Worm (Caenorhabditis elegans) whole organism, L4 larva: ENCODE results near the gene F41G3.6.

ENCODE experiments used
- D1046.2 ChIP-seq: fragments of 200-800 bp; sonication (Bioruptor generic); IDR thresholded peaks from 2 replicates; pipeline ENCODE4 v1.3.6; 2022; ENCODE audit warnings: missing genetic modification characterization, missing compliant biosample characterization
- F37D6.2 ChIP-seq: sonication (generic microtip); optimal IDR thresholded peaks from 2 replicates; lab custom pipeline; 2016; ENCODE audit warnings: mild to moderate bottlenecking, missing genetic modification characterization, missing compliant biosample characterization
- Y105C5A.15 ChIP-seq: fragments of 200-800 bp; sonication (Bioruptor generic); IDR thresholded peaks from 2 replicates; pipeline ENCODE4 v1.3.6; 2022; ENCODE audit warnings: missing genetic modification characterization, missing compliant biosample characterization
- Y48G9A.11 ChIP-seq: fragments of 200-800 bp; sonication (Bioruptor generic); IDR thresholded peaks from 2 replicates; pipeline ENCODE4 v1.3.6; 2022; ENCODE audit warnings: missing genetic modification reagents, missing genetic modification characterization, missing compliant biosample characterization
- ZK337.2 ChIP-seq: fragments of 200-800 bp; sonication (Bioruptor generic); IDR thresholded peaks from 2 replicates; pipeline ENCODE4 v1.3.6; 2022; ENCODE audit warnings: missing genetic modification reagents, missing genetic modification characterization, missing compliant biosample characterization
- ZK546.5 ChIP-seq, 2 experiments: sonication (generic microtip); optimal IDR thresholded peaks; 2 replicates each; lab custom pipeline; 2017; ENCODE audit warnings: missing biosample characterization in 2 of 2, missing genetic modification characterization in 2 of 2
- aha-1 ChIP-seq: fragments of 150-350 bp; peaks from one replicate; lab custom pipeline; 2014; ENCODE audit warnings: missing biosample characterization, missing genetic modification characterization
- aly-2 ChIP-seq: sonication (generic microtip); optimal IDR thresholded peaks from 2 replicates; lab custom pipeline; 2018; ENCODE audit warnings: missing biosample characterization, missing genetic modification characterization
- ceh-32 ChIP-seq: sonication (generic microtip); optimal IDR thresholded peaks from 2 replicates; lab custom pipeline; 2016; ENCODE audit warnings: mild to moderate bottlenecking, missing genetic modification characterization, missing compliant biosample characterization; ENCODE audit not compliant: poor library complexity
- ceh-44 ChIP-seq: fragments of 200-800 bp; sonication (Bioruptor generic); IDR thresholded peaks from 2 replicates; pipeline ENCODE4 v1.3.6; 2022; ENCODE audit warnings: missing genetic modification reagents, missing genetic modification characterization, missing compliant biosample characterization
- ceh-82 ChIP-seq: sonication (generic microtip); optimal IDR thresholded peaks from 2 replicates; lab custom pipeline; 2017; ENCODE audit warnings: missing biosample characterization, missing genetic modification characterization
- ces-1 ChIP-seq: fragments of 150-350 bp; sonication (generic microtip); optimal IDR thresholded peaks from 4 replicates; lab custom pipeline; 2014; ENCODE audit warnings: missing biosample characterization, missing genetic modification reagents, missing genetic modification characterization
- cey-2 ChIP-seq: sonication (generic microtip); optimal IDR thresholded peaks from 3 replicates; lab custom pipeline; 2017; ENCODE audit warnings: missing genetic modification characterization, mild to moderate bottlenecking, missing compliant biosample characterization, antibody characterized with exemption, borderline replicate concordance; ENCODE audit not compliant: insufficient read depth
- daf-12 ChIP-seq: fragments of 150-350 bp; optimal IDR thresholded peaks from 2 replicates; lab custom pipeline; 2014; ENCODE audit warnings: missing biosample characterization, missing genetic modification reagents, missing genetic modification characterization
- daf-19 ChIP-seq: fragments of 200-800 bp; sonication (Bioruptor generic); conservative IDR thresholded peaks from 2 replicates; pipeline ENCODE4 v1.3.6; 2022; ENCODE audit warnings: missing genetic modification characterization, missing compliant biosample characterization
- daf-8 ChIP-seq: fragments of 200-800 bp; sonication (Bioruptor generic); IDR thresholded peaks from 2 replicates; pipeline ENCODE4 v1.3.6; 2022; ENCODE audit warnings: missing genetic modification characterization, missing compliant biosample characterization
- dmd-6 ChIP-seq: fragments of 200-800 bp; sonication (Bioruptor generic); IDR thresholded peaks from 2 replicates; pipeline ENCODE4 v1.3.6; 2022; ENCODE audit warnings: missing genetic modification reagents, missing genetic modification characterization, missing compliant biosample characterization
- dpl-1 ChIP-seq: fragments of 150-350 bp; optimal IDR thresholded peaks from 2 replicates; lab custom pipeline; 2014; ENCODE audit warnings: missing biosample characterization, missing genetic modification reagents, missing genetic modification characterization
- duxl-1 ChIP-seq: sonication (generic microtip); optimal IDR thresholded peaks from 2 replicates; lab custom pipeline; 2016; ENCODE audit warnings: mild to moderate bottlenecking, missing genetic modification characterization, moderate library complexity, missing compliant biosample characterization; ENCODE audit not compliant: poor library complexity
- fkh-10 ChIP-seq: fragments of 150-350 bp; optimal IDR thresholded peaks from 2 replicates; lab custom pipeline; 2014; ENCODE audit warnings: missing biosample characterization, missing genetic modification reagents, missing genetic modification characterization
- hif-1 ChIP-seq, 2 experiments: sonication (generic microtip); optimal IDR thresholded peaks; 2 replicates each; lab custom pipeline; 2016 to 2017; ENCODE audit warnings: missing compliant biosample characterization in 2 of 2, missing genetic modification characterization in 2 of 2, missing genetic modification reagents in 2 of 2, missing genotype in 2 of 2, mild to moderate bottlenecking in 1 of 2
- hlh-11 ChIP-seq: fragments of 200-800 bp; sonication (Bioruptor generic); optimal IDR thresholded peaks from 2 replicates; lab custom pipeline; 2018; ENCODE audit warnings: mild to moderate bottlenecking, missing genetic modification characterization, missing compliant biosample characterization
- hlh-30 ChIP-seq: sonication (generic microtip); optimal IDR thresholded peaks from 2 replicates; lab custom pipeline; 2017; ENCODE audit warnings: antibody characterized with exemption, mild to moderate bottlenecking, missing genetic modification characterization, missing compliant biosample characterization; ENCODE audit not compliant: insufficient read depth
- lin-1 ChIP-seq: fragments of 200-800 bp; sonication (Bioruptor generic); IDR thresholded peaks from 2 replicates; pipeline ENCODE4 v1.3.6; 2022; ENCODE audit warnings: missing genetic modification reagents, missing genetic modification characterization, missing compliant biosample characterization
- mdl-1 ChIP-seq, 2 experiments: fragments of 150-350 bp in 1 of 2; sonication (generic microtip) in 1 of 2; optimal IDR thresholded peaks; 2 replicates each; lab custom pipeline; 2014 to 2017; ENCODE audit warnings: missing biosample characterization in 2 of 2, missing genetic modification characterization in 2 of 2
- nhr-10 ChIP-seq: fragments of 150-350 bp; optimal IDR thresholded peaks from 2 replicates; lab custom pipeline; 2014; ENCODE audit warnings: missing biosample characterization, missing genetic modification characterization
- nhr-102 ChIP-seq: sonication (generic microtip); optimal IDR thresholded peaks from 2 replicates; lab custom pipeline; 2016; ENCODE audit warnings: mild to moderate bottlenecking, missing genetic modification characterization, moderate library complexity, missing compliant biosample characterization
- nhr-25 ChIP-seq: sonication (generic microtip); optimal IDR thresholded peaks from 2 replicates; lab custom pipeline; 2017; ENCODE audit warnings: missing genetic modification characterization, mild to moderate bottlenecking, missing compliant biosample characterization, antibody characterized with exemption, moderate library complexity, borderline replicate concordance; ENCODE audit not compliant: insufficient read depth
- nhr-42 ChIP-seq: fragments of 200-800 bp; sonication (Bioruptor generic); IDR thresholded peaks from 2 replicates; pipeline ENCODE4 v1.3.6; 2022; ENCODE audit warnings: missing genetic modification characterization, missing compliant biosample characterization
- nhr-48 ChIP-seq: sonication (generic microtip); optimal IDR thresholded peaks from 2 replicates; lab custom pipeline; 2016; ENCODE audit warnings: mild to moderate bottlenecking, missing genetic modification characterization, missing compliant biosample characterization
- pqm-1 ChIP-seq: sonication (generic microtip); optimal IDR thresholded peaks from 2 replicates; lab custom pipeline; 2017; ENCODE audit warnings: missing biosample characterization, missing genetic modification characterization
- snpc-1.2 ChIP-seq: fragments of 200-800 bp; sonication (Bioruptor generic); IDR thresholded peaks from 2 replicates; pipeline ENCODE4 v1.3.6; 2022; ENCODE audit warnings: missing genetic modification reagents, missing genetic modification characterization, missing compliant biosample characterization
- snpc-4 ChIP-seq: fragments of 150-350 bp; optimal IDR thresholded peaks from 2 replicates; lab custom pipeline; 2014; ENCODE audit warnings: missing biosample characterization, missing genetic modification characterization
- unc-130 ChIP-seq: sonication (generic microtip); optimal IDR thresholded peaks from 2 replicates; lab custom pipeline; 2016; ENCODE audit warnings: missing genetic modification reagents, missing genetic modification characterization, missing compliant biosample characterization
- unc-62 ChIP-seq, 3 experiments: fragments of 150-350 bp in 1 of 3; sonication (generic microtip); optimal IDR thresholded peaks in 2 of 3; peaks in 1 of 3; 1 replicate in 1 of 3; 2 replicates in 2 of 3; lab custom pipeline; 2014 to 2017; ENCODE audit warnings: missing biosample characterization in 3 of 3, missing genetic modification characterization in 3 of 3, missing genetic modification reagents in 3 of 3, missing genotype in 1 of 3
- zfp-3 ChIP-seq: fragments of 200-800 bp; sonication (Bioruptor generic); conservative IDR thresholded peaks from 2 replicates; pipeline ENCODE4 v1.3.6; 2022; ENCODE audit warnings: missing genetic modification reagents, missing genetic modification characterization, missing compliant biosample characterization
- zip-11 ChIP-seq: fragments of 200-800 bp; sonication (Bioruptor generic); IDR thresholded peaks from 2 replicates; pipeline ENCODE4 v1.3.6; 2022; ENCODE audit warnings: missing genetic modification characterization, missing compliant biosample characterization
- zip-2 ChIP-seq: fragments of 150-350 bp; optimal IDR thresholded peaks from 2 replicates; lab custom pipeline; 2014; ENCODE audit warnings: missing biosample characterization, missing genetic modification characterization

Gene F41G3.6

ce11 chrII:6764734-6765133 is 22.0 kb downstream of the F41G3.6 start, which contains the start of gene nlp-50:
TSS of gene nlp-50 (plus strand) at chrII:6765034.
- TF ChIP-seq lin-1 (GFP tag; lab: Robert Waterston, UW) (no peak), hlh-11 (tag; lab: Kevin White, UChicago) (no peak), Y105C5A.15 (GFP tag; lab: Robert Waterston, UW) (no peak), hif-1 (tag; optimal IDR thresholded peaks at IDR 0.05; lab: Kevin White, UChicago) (no peak), daf-19 (GFP tag; lab: Robert Waterston, UW) (no peak), aly-2 (tag; lab: Kevin White, UChicago) (no peak), pqm-1 (no peak), nhr-10 (no peak), Y48G9A.11 (GFP tag; lab: Robert Waterston, UW) (no peak), mdl-1 (tag; optimal IDR thresholded peaks at IDR 0.05; lab: Kevin White, UChicago) (no peak), zfp-3 (GFP tag; lab: Robert Waterston, UW) (no peak), zip-2 (tag; lab: Kevin White, UChicago) (no peak), ZK337.2 (GFP tag; lab: Robert Waterston, UW) (no peak), ZK546.5 (tag; optimal IDR thresholded peaks at IDR 0.05; lab: Kevin White, UChicago) (no peak), D1046.2 (GFP tag; lab: Robert Waterston, UW) (no peak), daf-12 (tag; lab: Kevin White, UChicago) (no peak), cey-2 (tag; lab: Kevin White, UChicago) (no peak), ceh-82 (no peak)

DNA sequence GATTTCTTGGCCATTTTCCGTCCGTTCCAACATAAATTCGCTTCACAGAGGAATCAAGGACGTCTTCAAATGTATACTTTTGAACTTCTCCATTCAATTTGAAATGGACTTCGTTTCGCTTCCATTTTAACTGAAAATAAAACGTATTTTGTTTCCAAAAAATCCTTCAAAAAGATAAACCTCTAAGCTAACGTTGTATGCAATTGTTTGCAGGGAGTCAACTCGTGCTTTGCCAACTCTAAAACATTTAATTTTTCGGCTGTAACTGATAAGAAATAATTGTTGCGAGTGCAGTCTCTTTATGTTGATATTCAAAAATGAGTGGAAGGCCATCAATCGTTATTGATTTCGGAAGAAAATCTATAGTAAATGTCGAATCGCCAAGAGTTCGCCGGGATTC is 25.3 kb downstream of the F41G3.6 start, which contains the start of gene F41G3.18:
Gene F41G3.18, plus strand, starts transcription at position 301 of the 400 bp plus-strand sequence.
- no peak for TF ChIP-seq dpl-1 (GFP tag; lab: Kevin White, UChicago)
- 0 out of 2 replicates have a peak, but pooled peaks have one; percentile 6 for TF ChIP-seq dmd-6 (GFP tag; lab: Robert Waterston, UW)
- no peak for TF ChIP-seq ceh-44
- TF ChIP-seq zfp-3 (GFP tag; lab: Robert Waterston, UW), result no peak
- no peak for TF ChIP-seq hlh-30
- peak; percentile 42 for TF ChIP-seq pqm-1
- no peak for TF ChIP-seq zip-11 (GFP tag; lab: Robert Waterston, UW)

ce11 chrII:6770030-6770429 is 27.3 kb downstream of the F41G3.6 start:
- TF ChIP-seq dmd-6 (GFP tag; lab: Robert Waterston, UW) (no peak), unc-62 (GFP tag; optimal IDR thresholded peaks at IDR 0.05 in 1 of 2; lab: Kevin White, UChicago) (peak in 1 of 2 experiments; percentile 95), unc-62 (tag; optimal IDR thresholded peaks at IDR 0.05; lab: Kevin White, UChicago) (no peak)

ce11 chrII:6772482-6772881 is 29.8 kb downstream of the F41G3.6 start:
- TF ChIP-seq fkh-10 (GFP tag; lab: Kevin White, UChicago) (peak; percentile 55), aha-1 (peak; percentile 3), snpc-4 (tag; lab: Kevin White, UChicago) (no peak), daf-19 (GFP tag; lab: Robert Waterston, UW) (no peak), daf-8 (GFP tag; lab: Robert Waterston, UW) (no peak), nhr-102 (tag; lab: Kevin White, UChicago) (no peak), nhr-48 (no peak), D1046.2 (GFP tag; lab: Robert Waterston, UW) (no peak), unc-130 (GFP tag; lab: Kevin White, UChicago) (no peak), ceh-32 (no peak), nhr-42 (GFP tag; lab: Robert Waterston, UW) (no peak), nhr-25 (no peak), ces-1 (GFP tag; lab: Kevin White, UChicago) (no peak), F37D6.2 (tag; lab: Kevin White, UChicago) (no peak), ceh-82 (no peak), snpc-1.2 (GFP tag; lab: Robert Waterston, UW) (no peak), duxl-1 (no peak)
